Fruit fly (Drosophila melanogaster) whole organism, wandering third instar larva: ENCODE measurements around the gene Nha1.

Source experiments
- OdsH ChIP-seq: fragments of 200-800 bp; sonication (Bioruptor generic); optimal IDR thresholded peaks from 2 replicates; lab custom pipeline; 2016; ENCODE audit warnings: missing biosample characterization, mild to moderate bottlenecking, missing genetic modification characterization
- br ChIP-seq: fragments of 200-800 bp; sonication (Bioruptor generic); optimal IDR thresholded peaks from 2 replicates; lab custom pipeline; 2016; ENCODE audit warnings: missing biosample characterization, missing genetic modification characterization
- fru ChIP-seq: fragments of 200-800 bp; sonication (Bioruptor generic); optimal IDR thresholded peaks from 3 replicates; lab custom pipeline; 2016; ENCODE audit warnings: missing biosample characterization, mild to moderate bottlenecking, missing genetic modification characterization
- h ChIP-seq: fragments of 200-800 bp; sonication (Bioruptor generic); optimal IDR thresholded peaks from 3 replicates; lab custom pipeline; 2016; ENCODE audit warnings: missing biosample characterization, mild to moderate bottlenecking, missing genetic modification characterization
- lola ChIP-seq: fragments of >200 bp; optimal IDR thresholded peaks from 2 replicates; lab custom pipeline; 2017; ENCODE audit warnings: missing biosample characterization, missing genetic modification characterization
- psq ChIP-seq: fragments of 200-800 bp; sonication (Bioruptor generic); optimal IDR thresholded peaks from 3 replicates; lab custom pipeline; 2017; ENCODE audit warnings: missing biosample characterization, mild to moderate bottlenecking, missing genetic modification characterization, moderate library complexity

- TF ChIP-seq br (GFP tag; lab: Kevin White, UChicago) (no peak), psq (no peak), fru (no peak), h (GFP tag; lab: Kevin White, UChicago) (no peak), lola (no peak), OdsH (no peak)
Observed at dm6 chr2L:6853917-6854316, 16.3 kb downstream of the Nha1 start.
